Fruit fly (Drosophila melanogaster): Measurements from ENCODE around the gene trol.

trol gene

dm6 chrX:2589446-2590038 lies 44.3 kb upstream of the trol start (continued):
- TF ChIP-seq Ssrp (tag; optimal IDR thresholded peaks at IDR 0.05) (peak; percentile 84), MBD-R2 (GFP tag; IDR thresholded peaks at IDR 0.05) (peak; percentile 91), Sin3A (optimal IDR thresholded peaks at IDR 0.05) (no peak), CG32532 (GFP tag; IDR thresholded peaks at IDR 0.05) (peak; percentile 97), Med (GFP tag) (peak; percentile 100), danr (GFP tag; IDR thresholded peaks at IDR 0.05) (peak; percentile 79), CG42726 (GFP tag; IDR thresholded peaks at IDR 0.05; ENCODE audit: partially characterized antibody) (no peak), PHDP (tag; optimal IDR thresholded peaks at IDR 0.05) (peak; percentile 93), repo (GFP tag; optimal IDR thresholded peaks at IDR 0.05) (peak; percentile 85), Rfx (GFP tag; IDR thresholded peaks at IDR 0.05) (peak; percentile 99), nom (GFP tag; optimal IDR thresholded peaks at IDR 0.05) (no peak), Drgx (GFP tag; IDR thresholded peaks at IDR 0.05) (peak; percentile 97), ems (GFP tag; optimal IDR thresholded peaks at IDR 0.05) (peak; percentile 91), pfk (GFP tag; optimal IDR thresholded peaks at IDR 0.05) (no peak), Lhr (GFP tag; optimal IDR thresholded peaks at IDR 0.05) (peak; percentile 46), unc-4 (GFP tag; IDR thresholded peaks at IDR 0.05; ENCODE audit: partially characterized antibody) (no peak), CG12219 (GFP tag; optimal IDR thresholded peaks at IDR 0.05) (peak; percentile 79), crc (GFP tag; optimal IDR thresholded peaks at IDR 0.05) (peak; percentile 90), aop (GFP tag; IDR thresholded peaks at IDR 0.05) (no peak; the same call in 1 of the 2 replicates), CG3847 (GFP tag; IDR thresholded peaks at IDR 0.05) (peak; percentile 94), unpg (GFP tag; optimal IDR thresholded peaks at IDR 0.05) (peak; percentile 89), CG12942 (GFP tag; optimal IDR thresholded peaks at IDR 0.05) (peak; percentile 94), scrt (GFP tag; optimal IDR thresholded peaks at IDR 0.05) (peak; percentile 83), CG6689 (GFP tag; IDR thresholded peaks at IDR 0.05) (peak; percentile 88), CG12236 (GFP tag; optimal IDR thresholded peaks at IDR 0.05) (peak; percentile 65), Opbp (GFP tag; IDR thresholded peaks at IDR 0.05; ENCODE audit: partially characterized antibody) (no peak), Max (GFP tag; optimal IDR thresholded peaks at IDR 0.05) (peak; percentile 79), sob (GFP tag; IDR thresholded peaks at IDR 0.05) (peak; percentile 95), CTCF (GFP tag; optimal IDR thresholded peaks at IDR 0.05) (no peak), CG3995 (GFP tag; optimal IDR thresholded peaks at IDR 0.05) (peak; percentile 63), Chrac-16 (GFP tag; optimal IDR thresholded peaks at IDR 0.05) (peak; percentile 91), seq (GFP tag; IDR thresholded peaks at IDR 0.05) (peak; percentile 87), Meics (GFP tag; optimal IDR thresholded peaks at IDR 0.05) (peak; percentile 94), CG16863 (GFP tag; optimal IDR thresholded peaks at IDR 0.05) (peak; percentile 92), dimm (GFP tag; IDR thresholded peaks at IDR 0.05) (peak; percentile 77), CG7372 (GFP tag; IDR thresholded peaks at IDR 0.05) (peak; percentile 90), ind (GFP tag; optimal IDR thresholded peaks at IDR 0.05) (peak; percentile 95), CG10462 (GFP tag; optimal IDR thresholded peaks at IDR 0.05) (peak; percentile 60), ttk (GFP tag; IDR thresholded peaks at IDR 0.05) (peak; percentile 91), bab2 (GFP tag; optimal IDR thresholded peaks at IDR 0.05) (peak; percentile 95), tll (GFP tag; optimal IDR thresholded peaks at IDR 0.05) (no peak), Xrp1 (GFP tag; IDR thresholded peaks at IDR 0.05) (peak; percentile 90), CG14050 (GFP tag; IDR thresholded peaks at IDR 0.05) (peak; percentile 86), corto (GFP tag; optimal IDR thresholded peaks at IDR 0.05) (peak; percentile 5), dpn (GFP tag; optimal IDR thresholded peaks at IDR 0.05) (peak; percentile 94 to 95), rib (GFP tag; IDR thresholded peaks at IDR 0.05) (peak; percentile 96), row (GFP tag; IDR thresholded peaks at IDR 0.05) (peak; percentile 91), CG11093 (GFP tag; IDR thresholded peaks at IDR 0.05) (peak; percentile 83), gro (GFP tag; optimal IDR thresholded peaks at IDR 0.05) (peak; percentile 96), CG7928 (GFP tag; optimal IDR thresholded peaks at IDR 0.05) (peak; percentile 60), kay (GFP tag; optimal IDR thresholded peaks at IDR 0.05) (peak; percentile 84), CG4404 (GFP tag; IDR thresholded peaks at IDR 0.05) (peak; percentile 87)
